Worm (Caenorhabditis elegans): ENCODE measurements around the gene nlp-70.

ce11 chrV:320009-320408, 47.3 kb upstream of the nlp-70 start:
- TF ChIP-seq unc-130 (GFP tag; optimal IDR thresholded peaks at IDR 0.05) (no peak), unc-62 (GFP tag; optimal IDR thresholded peaks at IDR 0.05 in 1 of 2) (peak in 1 of 2 experiments; percentile 57), unc-62 (tag; optimal IDR thresholded peaks at IDR 0.05) (no peak), F26F4.8 (GFP tag; conservative IDR thresholded peaks at IDR 0.05) (no peak), dve-1 (tag; optimal IDR thresholded peaks at IDR 0.05; ENCODE audit: insufficient read depth) (no peak), nhr-237 (tag; optimal IDR thresholded peaks at IDR 0.05) (no peak), snpc-4 (tag; optimal IDR thresholded peaks at IDR 0.05) (no peak), ceh-82 (tag; optimal IDR thresholded peaks at IDR 0.05) (no peak), nhr-10 (tag; optimal IDR thresholded peaks at IDR 0.05) (no peak), fkh-10 (GFP tag; optimal IDR thresholded peaks at IDR 0.05) (no peak), pha-4 (GFP tag; IDR thresholded peaks at IDR 0.05) (no peak), pha-4 (tag; optimal IDR thresholded peaks at IDR 0.05) (no peak), aha-1 (tag) (peak; percentile 78), hif-1 (tag; optimal IDR thresholded peaks at IDR 0.05) (no peak), nhr-76 (tag; optimal IDR thresholded peaks at IDR 0.05) (no peak)
